Comparison of ENCODE assay signal across 3 worm cellular contexts in the genomic region with DNA sequence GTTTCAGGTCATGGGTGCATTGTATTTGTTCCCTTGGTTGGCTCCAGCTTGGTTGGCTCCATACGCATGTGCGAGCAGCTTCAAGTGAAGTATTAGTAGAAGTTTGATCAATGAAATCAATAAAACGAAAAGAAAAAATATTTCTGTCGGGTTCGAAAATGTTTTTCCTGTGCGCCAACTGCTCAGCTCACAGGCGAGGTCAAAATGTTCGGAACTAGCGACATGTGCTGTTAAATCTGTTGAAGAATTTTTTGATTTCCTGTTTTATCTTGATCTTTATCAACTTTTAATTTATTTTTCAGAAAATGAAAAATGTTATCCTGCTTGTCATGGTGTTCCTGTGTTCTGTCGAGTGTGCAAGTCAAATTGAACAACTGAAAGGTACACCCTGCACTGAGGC.
A peak's percentile ranks its signal among the peaks of the same experiment; 100 is the strongest.
TF ChIP-seq lines count a peak whose summit lies in the region.

A gene (plus strand): TSS at position 301 of the 400 bp plus-strand sequence.

TF ChIP-seq in whole organism, L1 larva, 84 proteins besides CTCF, POLR2A, EP300 and RAD21:
- TF ChIP-seq mdl-1 (tag; optimal IDR thresholded peaks at IDR 0.05; lab: Kevin White, UChicago) (no peak), grh-1 (GFP tag; IDR thresholded peaks at IDR 0.05; lab: Robert Waterston, UW) (no peak), ets-5 (GFP tag; IDR thresholded peaks at IDR 0.05; lab: Robert Waterston, UW) (no peak), rnt-1 (tag; optimal IDR thresholded peaks at IDR 0.05; lab: Kevin White, UChicago) (peak; percentile 16), lin-15B (tag; optimal IDR thresholded peaks at IDR 0.05; lab: Kevin White, UChicago) (no peak), lir-3 (tag; optimal IDR thresholded peaks at IDR 0.05; lab: Kevin White, UChicago; ENCODE audit: poor library complexity) (no peak)

TF ChIP-seq in whole organism, L2 larva, 48 proteins besides CTCF, POLR2A, EP300 and RAD21:
- TF ChIP-seq sma-9 (GFP tag; optimal IDR thresholded peaks at IDR 0.05; lab: Kevin White, UChicago) (peak; percentile 64), sma-9 (tag; optimal IDR thresholded peaks at IDR 0.05; lab: Kevin White, UChicago) (no peak), ceh-16 (tag; optimal IDR thresholded peaks at IDR 0.05; lab: Kevin White, UChicago) (no peak)

TF ChIP-seq in whole organism, young adult, 124 proteins besides CTCF, POLR2A, EP300 and RAD21:
- TF ChIP-seq madf-3 (GFP tag; IDR thresholded peaks at IDR 0.05; lab: Robert Waterston, UW) = 0 out of 2 replicates have a peak, but pooled peaks have one; percentile 28
- TF ChIP-seq ceh-27 (GFP tag; optimal IDR thresholded peaks at IDR 0.05; lab: Kevin White, UChicago) = no peak
